Worm (Caenorhabditis elegans): ENCODE data around the gene eif-1.

eif-1 gene

DNA sequence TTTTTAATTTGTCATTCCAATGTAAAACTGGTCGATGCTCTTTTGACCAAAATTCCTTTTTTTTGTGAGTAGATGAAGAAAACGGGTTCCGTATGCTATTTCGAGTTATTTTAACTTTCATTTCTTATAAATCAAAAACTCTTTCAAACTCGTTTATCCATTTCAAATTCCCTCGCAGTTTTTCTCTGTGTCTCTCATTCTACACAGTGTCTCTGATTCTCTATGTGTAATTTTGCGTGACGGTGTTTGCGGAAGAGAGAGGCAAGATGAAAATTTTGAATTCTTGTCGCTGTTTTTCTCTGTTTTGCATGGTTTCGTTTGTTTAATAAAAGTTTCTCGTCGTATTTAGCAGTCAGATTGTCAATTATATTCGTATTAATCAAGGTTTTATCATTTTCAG is 5.7 kb upstream of the eif-1 start, which contains the start of gene citk-2 (continued):
- TF ChIP-seq lin-15B (tag; optimal IDR thresholded peaks at IDR 0.05) (no peak), ctbp-1 (GFP tag; IDR thresholded peaks at IDR 0.05) (no peak), pha-4 (GFP tag; IDR thresholded peaks at IDR 0.05) (no peak), pha-4 (tag; optimal IDR thresholded peaks at IDR 0.05) (peak; percentile 79), madf-9 (GFP tag; conservative IDR thresholded peaks at IDR 0.05) (peak; percentile 68), dmd-6 (GFP tag; IDR thresholded peaks at IDR 0.05) (peak; percentile 62), hif-1 (tag; optimal IDR thresholded peaks at IDR 0.05) (peak in 1 of 2 experiments; percentile 34), lir-3 (tag; optimal IDR thresholded peaks at IDR 0.05) (no peak), nhr-6 (tag; optimal IDR thresholded peaks at IDR 0.05) (peak; percentile 54), php-3 (GFP tag; IDR thresholded peaks at IDR 0.05) (no peak), aha-1 (tag) (peak; percentile 97)

DNA sequence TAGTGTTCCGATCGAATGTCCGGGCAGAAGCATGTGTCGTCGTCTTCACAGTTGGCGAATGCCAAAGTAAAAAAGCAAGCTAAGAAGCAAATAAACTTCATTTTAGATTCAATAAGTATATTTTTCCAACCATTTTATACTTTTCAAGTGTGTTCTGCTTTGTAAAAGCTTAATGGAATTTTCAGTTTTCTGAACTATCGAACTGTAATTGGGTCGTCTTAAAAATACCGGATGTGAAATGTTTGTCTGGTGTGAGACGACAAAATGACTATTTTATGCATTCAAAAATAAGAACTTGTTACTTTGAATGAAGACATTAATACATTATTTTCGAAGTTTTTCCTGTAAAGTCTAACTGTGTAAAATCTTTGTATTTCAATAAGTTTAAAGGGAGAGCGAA is 5.3 kb upstream of the eif-1 start, which contains the start of gene F59A6.11:
F59A6.11 (minus strand) TSS at position 101 of the 400 bp plus-strand sequence.
- no peak for TF ChIP-seq nhr-25 (tag; optimal IDR thresholded peaks at IDR 0.05; ENCODE audit: borderline replicate concordance, insufficient read depth)
- TF ChIP-seq unc-62 (GFP tag; optimal IDR thresholded peaks at IDR 0.05 in 1 of 2), result no peak
- no peak for TF ChIP-seq unc-62 (tag; optimal IDR thresholded peaks at IDR 0.05)
- TF ChIP-seq zfp-2 (tag; optimal IDR thresholded peaks at IDR 0.05), result no peak
- no peak for TF ChIP-seq nhr-77 (tag; optimal IDR thresholded peaks at IDR 0.05)
- TF ChIP-seq dpl-1 (GFP tag; optimal IDR thresholded peaks at IDR 0.05), result no peak
- no peak for TF ChIP-seq php-3 (GFP tag; IDR thresholded peaks at IDR 0.05)
- no peak for TF ChIP-seq ZK546.5 (tag; optimal IDR thresholded peaks at IDR 0.05)
- TF ChIP-seq set-16 (GFP tag; IDR thresholded peaks at IDR 0.05), result no peak
- TF ChIP-seq snpc-4 (tag; optimal IDR thresholded peaks at IDR 0.05), result no peak
- TF ChIP-seq vab-7 (GFP tag; IDR thresholded peaks at IDR 0.05), result no peak

DNA sequence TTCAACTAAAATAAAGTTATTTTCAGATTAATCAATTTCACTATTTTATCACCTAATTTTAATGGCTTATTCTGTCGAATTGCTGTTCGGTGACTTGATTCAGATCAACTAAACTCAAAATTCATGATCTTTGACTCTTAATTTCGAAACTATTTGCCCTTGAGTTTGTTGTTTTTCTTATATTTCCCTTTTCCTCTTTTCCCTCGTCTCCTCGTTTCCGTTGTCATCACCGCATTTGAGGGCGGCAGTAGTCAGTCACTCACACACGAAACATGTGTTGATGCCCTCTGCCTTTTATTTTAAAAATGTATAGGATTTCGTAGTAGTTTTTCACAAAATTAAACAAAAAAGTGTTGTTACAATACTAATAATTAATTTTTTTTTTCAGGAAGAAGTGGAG is 1.6 kb upstream of the eif-1 start, which contains the start of gene rnh-1.0:
rnh-1.0 (plus strand) TSS at position 389 of the 400 bp plus-strand sequence.
- no peak for TF ChIP-seq spr-1 (tag; optimal IDR thresholded peaks at IDR 0.05)
- TF ChIP-seq dmd-6 (GFP tag; IDR thresholded peaks at IDR 0.05), result peak; percentile 7; the same call in 1 of the 2 replicates
- TF ChIP-seq hlh-30 (tag; optimal IDR thresholded peaks at IDR 0.05; ENCODE audit: insufficient read depth), result peak; percentile 20

DNA sequence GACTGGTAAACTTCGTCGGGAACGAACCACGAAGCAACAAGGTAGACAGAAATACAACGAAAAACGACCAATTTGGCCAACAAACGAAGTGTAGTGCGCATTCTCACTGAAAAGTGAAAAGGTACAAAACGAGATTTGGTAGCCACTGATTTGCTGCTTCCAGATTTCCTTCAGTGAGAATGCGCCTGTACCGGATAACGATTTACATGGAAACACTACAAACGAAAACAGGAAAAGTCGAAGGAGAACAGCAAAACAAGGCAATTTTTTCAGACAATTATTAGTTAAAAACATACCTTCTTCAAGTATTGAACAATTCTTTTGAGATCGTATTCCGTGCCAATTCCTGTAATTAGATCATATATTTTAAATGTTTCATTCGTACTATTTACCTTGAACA is 403 bp downstream of the eif-1 start, which contains the start of gene pigb-1:
pigb-1 (minus strand) TSS at position 101 of the 400 bp plus-strand sequence.
- TF ChIP-seq ctbp-1 (GFP tag; IDR thresholded peaks at IDR 0.05) (0 out of 2 replicates have a peak, but pooled peaks have one; percentile 19), saeg-2 (GFP tag; IDR thresholded peaks at IDR 0.05) (no peak)

DNA sequence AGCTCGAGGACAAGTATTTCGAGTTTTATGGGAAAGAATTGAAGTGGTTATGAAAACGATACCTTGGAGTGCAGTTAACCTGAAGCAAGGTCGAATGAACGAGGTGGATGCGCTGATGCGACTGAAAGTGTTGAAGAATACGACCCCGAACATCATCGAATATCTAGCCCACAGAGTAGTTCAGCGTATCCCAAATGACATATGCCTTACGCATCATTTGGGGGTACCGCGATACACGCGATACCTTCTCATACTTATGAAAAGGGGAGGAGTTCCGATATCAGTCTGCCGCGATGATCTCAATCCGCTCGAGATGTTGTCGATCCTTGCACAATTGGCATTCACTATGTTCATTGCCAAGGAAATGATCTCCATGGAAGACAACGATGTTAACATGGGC is 3.6 kb downstream of the eif-1 start, which contains the start of gene T27F7.12:
T27F7.12 (plus strand) TSS at position 301 of the 400 bp plus-strand sequence.
- TF ChIP-seq hif-1 (tag; optimal IDR thresholded peaks at IDR 0.05) (no peak), F26F4.8 (GFP tag; conservative IDR thresholded peaks at IDR 0.05) (no peak), nhr-76 (tag; optimal IDR thresholded peaks at IDR 0.05) (no peak), php-3 (GFP tag; IDR thresholded peaks at IDR 0.05) (no peak), F44E2.7 (GFP tag; IDR thresholded peaks at IDR 0.05) (no peak), tra-1 (GFP tag; IDR thresholded peaks at IDR 0.05) (no peak), ceh-62 (tag; optimal IDR thresholded peaks at IDR 0.05) (no peak), aha-1 (tag) (no peak), zag-1 (tag; optimal IDR thresholded peaks at IDR 0.05) (no peak)

DNA sequence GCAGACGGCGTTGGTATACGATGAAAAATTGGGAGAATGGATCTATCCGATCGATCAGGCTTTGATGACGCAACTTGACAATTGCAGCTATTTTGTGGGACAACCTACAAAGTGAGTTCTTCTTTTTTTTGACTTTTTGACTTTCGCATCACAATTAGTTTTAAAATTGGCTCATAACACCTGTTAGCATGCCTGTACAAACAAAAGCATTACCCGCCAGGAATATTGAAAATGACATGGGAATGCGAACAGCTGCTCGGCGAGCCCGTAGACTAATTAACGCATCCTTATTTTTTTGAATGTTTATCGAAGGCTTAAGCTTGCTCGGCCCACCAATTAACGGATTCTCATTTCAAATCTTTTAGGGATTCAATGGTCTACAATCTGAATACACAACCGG is 6.1 kb downstream of the eif-1 start:
- TF ChIP-seq hlh-11 (tag; optimal IDR thresholded peaks at IDR 0.05) (no peak), cey-2 (tag; optimal IDR thresholded peaks at IDR 0.05; ENCODE audit: borderline replicate concordance, insufficient read depth) (no peak), nhr-111 (GFP tag; optimal IDR thresholded peaks at IDR 0.05) (no peak), ztf-11 (tag; optimal IDR thresholded peaks at IDR 0.05) (no peak), Y48G9A.11 (GFP tag; IDR thresholded peaks at IDR 0.05) (no peak)
